Fruit fly (Drosophila melanogaster) whole organism: ENCODE measurements around the gene Cyp12a5.

ENCODE experiments used
- CG8478 ChIP-seq: fragments of >200 bp; optimal IDR thresholded peaks from 2 replicates; lab custom pipeline; 2018; ENCODE audit warnings: inconsistent platforms
- Dll ChIP-seq: fragments of >200 bp; optimal IDR thresholded peaks from 2 replicates; lab custom pipeline; 2017
- EcR ChIP-seq, 2 experiments: fragments of >200 bp; optimal IDR thresholded peaks; 2 replicates each; lab custom pipeline; 2017; ENCODE audit warnings: missing biosample characterization in 2 of 2, missing genetic modification characterization in 2 of 2, missing genetic modification reagents in 2 of 2
- pan ChIP-seq: fragments of >200 bp; optimal IDR thresholded peaks from 2 replicates; lab custom pipeline; 2017
- psq ChIP-seq: fragments of >200 bp; optimal IDR thresholded peaks from 2 replicates; lab custom pipeline; 2017
- usp ChIP-seq: fragments of >200 bp; optimal IDR thresholded peaks from 2 replicates; lab custom pipeline; 2017; ENCODE audit warnings: missing biosample characterization, missing genetic modification characterization, mixed read lengths

DNA sequence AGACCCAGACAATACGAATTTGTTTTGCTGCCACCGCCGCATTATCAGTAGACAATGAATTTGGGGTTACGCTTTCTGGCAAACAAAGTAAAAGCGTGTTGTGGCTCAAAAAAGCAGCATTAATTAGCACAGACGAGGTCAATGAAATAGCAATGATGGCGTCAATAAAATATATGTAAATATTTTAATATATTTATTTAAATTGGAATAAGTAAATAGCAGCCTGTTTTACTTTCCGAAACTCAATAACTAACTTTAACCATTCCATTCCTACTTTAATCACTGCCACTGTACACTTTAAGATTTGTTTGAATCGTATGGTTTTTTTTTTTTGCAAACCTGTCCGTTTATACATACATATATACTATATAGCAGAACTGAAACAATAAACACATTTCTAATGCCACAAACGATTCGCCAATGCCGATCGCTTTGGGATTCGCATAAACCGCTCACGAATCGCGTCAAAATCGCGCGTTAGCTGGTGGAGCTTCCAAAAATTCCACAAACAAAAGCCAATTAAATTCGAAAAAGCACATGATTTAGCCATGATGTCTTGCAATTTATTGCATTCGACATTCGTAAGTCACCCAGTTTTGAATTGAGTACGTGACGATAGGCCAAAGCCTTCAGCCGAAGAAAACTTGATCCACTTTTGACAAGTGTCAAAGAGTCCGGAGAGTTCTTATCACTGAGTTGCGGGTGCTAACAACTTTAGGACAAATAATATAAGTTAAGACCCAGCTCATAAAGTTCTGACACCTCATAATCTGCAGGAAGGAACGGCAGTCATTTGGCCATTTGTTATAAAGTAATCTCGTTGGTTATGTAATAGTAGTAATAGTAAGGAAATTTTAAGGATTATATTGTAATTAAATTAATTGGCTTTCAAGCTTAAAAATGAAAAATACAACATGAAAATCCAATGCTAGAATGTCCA, 19.7 kb downstream of the Cyp12a5 start:
- no peak for TF ChIP-seq CG8478 (lab: Kevin White, UChicago)
- no peak for TF ChIP-seq Dll (lab: Kevin White, UChicago)
- TF ChIP-seq pan (lab: Kevin White, UChicago), result no peak
- no peak for TF ChIP-seq EcR (GFP tag; optimal IDR thresholded peaks at IDR 0.05; lab: Kevin White, UChicago)
- no peak for TF ChIP-seq psq (lab: Kevin White, UChicago)
- TF ChIP-seq usp, result no peak
